Fruit fly (Drosophila melanogaster): Measurements from ENCODE around the gene Larp4B.

Larp4B gene

DNA sequence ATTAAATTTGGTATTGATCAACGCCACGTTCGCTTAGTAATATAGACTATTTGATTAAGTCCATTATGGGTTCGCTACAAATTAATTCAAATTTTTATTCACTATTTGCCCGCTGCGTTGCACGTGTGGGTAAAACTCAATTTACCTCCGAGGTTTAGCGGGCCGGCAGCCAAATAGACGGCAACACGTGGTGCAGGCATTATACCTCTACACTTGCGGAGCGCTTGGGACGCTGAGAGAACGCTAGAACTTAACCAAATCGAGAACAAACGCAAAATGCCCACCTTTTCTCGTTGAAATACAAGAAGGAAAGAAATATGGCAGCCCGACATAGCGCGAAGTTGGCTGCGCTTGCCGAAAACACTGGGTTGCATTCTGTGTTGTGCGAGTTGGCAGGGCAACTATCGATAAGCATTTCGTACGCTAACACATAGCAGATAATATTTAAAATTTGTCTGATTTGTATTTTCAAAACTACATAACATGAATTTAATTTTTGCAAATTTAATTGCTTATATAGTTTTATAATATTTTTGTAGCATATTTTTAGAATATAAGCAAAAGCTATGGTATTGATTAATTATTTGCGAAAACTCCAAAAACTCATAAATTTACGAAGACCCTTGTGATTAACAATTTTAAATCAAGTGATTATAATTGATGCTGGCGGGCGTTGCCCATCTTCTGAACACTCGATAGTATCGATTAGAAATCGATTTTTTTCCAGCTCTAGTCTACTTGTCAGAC is 1.8 kb upstream of the Larp4B start, which contains the start of the genes RpL28 and eIF1 (continued):
- TF ChIP-seq Max (GFP tag; optimal IDR thresholded peaks at IDR 0.05) (peak; percentile 94), Ets65A (GFP tag) (peak; percentile 99), B-H2 (GFP tag; optimal IDR thresholded peaks at IDR 0.05) (peak; percentile 97), TFAM (GFP tag; optimal IDR thresholded peaks at IDR 0.05) (peak; percentile 83), Nf-YB (GFP tag; optimal IDR thresholded peaks at IDR 0.05) (peak; percentile 64), Hey (tag; optimal IDR thresholded peaks at IDR 0.05) (peak; percentile 91), Nf-YA (GFP tag; IDR thresholded peaks at IDR 0.05) (peak; percentile 74), shn (GFP tag; optimal IDR thresholded peaks at IDR 0.05) (peak; percentile 92), Oli (tag; optimal IDR thresholded peaks at IDR 0.05) (peak; percentile 13), CG6254 (GFP tag; optimal IDR thresholded peaks at IDR 0.05) (peak; percentile 76), Atf-2 (GFP tag; optimal IDR thresholded peaks at IDR 0.05) (peak; percentile 81), dan (GFP tag; IDR thresholded peaks at IDR 0.05) (no peak), kay (GFP tag; optimal IDR thresholded peaks at IDR 0.05) (peak; percentile 61), Atf6 (GFP tag; IDR thresholded peaks at IDR 0.05) (peak; percentile 76), CG10959 (GFP tag; IDR thresholded peaks at IDR 0.05) (peak; percentile 78), CG10543 (GFP tag; optimal IDR thresholded peaks at IDR 0.05) (peak; percentile 96), Sox102F (GFP tag; optimal IDR thresholded peaks at IDR 0.05) (no peak), hth (optimal IDR thresholded peaks at IDR 0.05) (no peak), pho (GFP tag; optimal IDR thresholded peaks at IDR 0.05) (peak; percentile 88), cato (GFP tag; optimal IDR thresholded peaks at IDR 0.05; ENCODE audit: borderline replicate concordance) (peak; percentile 86), grn (GFP tag; optimal IDR thresholded peaks at IDR 0.05) (peak; percentile 83), Opbp (GFP tag; IDR thresholded peaks at IDR 0.05; ENCODE audit: partially characterized antibody) (peak; percentile 99), Blimp-1 (GFP tag; optimal IDR thresholded peaks at IDR 0.05) (peak; percentile 69), esg (GFP tag; conservative IDR thresholded peaks at IDR 0.05) (peak; percentile 66), CkIIα-i1 (GFP tag; IDR thresholded peaks at IDR 0.05) (peak; percentile 33; the same call in 1 of the 2 replicates), HLHmδ (GFP tag; optimal IDR thresholded peaks at IDR 0.05) (peak; percentile 99), Dll (GFP tag; IDR thresholded peaks at IDR 0.05; ENCODE audit: partially characterized antibody) (peak; percentile 87), CG4854 (GFP tag; optimal IDR thresholded peaks at IDR 0.05) (peak; percentile 85), gfzf (GFP tag; optimal IDR thresholded peaks at IDR 0.05) (peak; percentile 31), dm (GFP tag; optimal IDR thresholded peaks at IDR 0.05) (peak; percentile 96), Bgb (GFP tag; IDR thresholded peaks at IDR 0.05; ENCODE audit: partially characterized antibody) (peak; percentile 76), otp (GFP tag; IDR thresholded peaks at IDR 0.05) (peak; percentile 94), stc (GFP tag; IDR thresholded peaks at IDR 0.05) (peak; percentile 79), bowl (GFP tag; IDR thresholded peaks at IDR 0.05) (0 out of 2 replicates have a peak, but pooled peaks have one; percentile 58), Meics (GFP tag; optimal IDR thresholded peaks at IDR 0.05) (peak; percentile 96), slp2 (GFP tag; optimal IDR thresholded peaks at IDR 0.05) (peak; percentile 89), ttk (GFP tag; IDR thresholded peaks at IDR 0.05) (peak; percentile 77), Hr39 (optimal IDR thresholded peaks at IDR 0.05) (no peak), pros (GFP tag; optimal IDR thresholded peaks at IDR 0.05) (no peak), CG7372 (GFP tag; IDR thresholded peaks at IDR 0.05) (peak; percentile 71), ash1 (GFP tag; optimal IDR thresholded peaks at IDR 0.05) (peak; percentile 96), CG12942 (GFP tag; optimal IDR thresholded peaks at IDR 0.05) (peak; percentile 85), so (GFP tag; IDR thresholded peaks at IDR 0.05) (peak; percentile 78), Hr3 (GFP tag; optimal IDR thresholded peaks at IDR 0.05) (peak; percentile 82), Hr51 (GFP tag; optimal IDR thresholded peaks at IDR 0.05) (peak; percentile 45 to 93), CG8089 (GFP tag; optimal IDR thresholded peaks at IDR 0.05) (peak; percentile 93), Usf (GFP tag; optimal IDR thresholded peaks at IDR 0.05) (peak; percentile 90), sens-2 (GFP tag; IDR thresholded peaks at IDR 0.05) (peak; percentile 87), yki (optimal IDR thresholded peaks at IDR 0.05) (no peak), twi (tag; optimal IDR thresholded peaks at IDR 0.05) (peak; percentile 73)

All from whole organism, embryonic.